Fruit fly (Drosophila melanogaster) whole organism, larva: ENCODE data around the gene Dip-B.

Source experiments
- noc ChIP-seq: fragments of 200-800 bp; sonication (Bioruptor generic); optimal IDR thresholded peaks from 3 replicates; lab custom pipeline; 2019; ENCODE audit warnings: missing biosample characterization, mild to moderate bottlenecking, missing genetic modification characterization, moderate library complexity

Gene Dip-B

DNA sequence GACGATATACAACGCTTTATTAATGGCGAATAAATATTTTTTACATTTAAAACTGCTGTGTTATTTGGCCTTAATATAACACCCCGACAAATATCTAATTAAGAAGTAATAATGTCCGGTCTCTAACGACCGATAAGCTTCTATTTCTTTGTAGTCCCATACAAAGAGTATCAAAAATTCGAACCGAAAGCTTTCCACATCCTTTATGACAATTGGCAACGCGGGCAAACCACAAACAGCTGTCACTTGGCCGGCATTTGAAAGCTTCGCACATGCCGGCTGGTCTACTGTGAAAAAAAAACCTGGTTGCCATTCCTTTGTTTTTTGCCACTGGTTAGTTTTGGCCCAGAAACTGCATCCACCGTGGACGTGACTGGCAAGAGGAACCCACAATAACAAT is at the start of gene Dip-B:
Gene Dip-B, plus strand, starts transcription at position 254 of the 400 bp plus-strand sequence.
- TF ChIP-seq noc (tag; lab: Kevin White, UChicago) = no peak

DNA sequence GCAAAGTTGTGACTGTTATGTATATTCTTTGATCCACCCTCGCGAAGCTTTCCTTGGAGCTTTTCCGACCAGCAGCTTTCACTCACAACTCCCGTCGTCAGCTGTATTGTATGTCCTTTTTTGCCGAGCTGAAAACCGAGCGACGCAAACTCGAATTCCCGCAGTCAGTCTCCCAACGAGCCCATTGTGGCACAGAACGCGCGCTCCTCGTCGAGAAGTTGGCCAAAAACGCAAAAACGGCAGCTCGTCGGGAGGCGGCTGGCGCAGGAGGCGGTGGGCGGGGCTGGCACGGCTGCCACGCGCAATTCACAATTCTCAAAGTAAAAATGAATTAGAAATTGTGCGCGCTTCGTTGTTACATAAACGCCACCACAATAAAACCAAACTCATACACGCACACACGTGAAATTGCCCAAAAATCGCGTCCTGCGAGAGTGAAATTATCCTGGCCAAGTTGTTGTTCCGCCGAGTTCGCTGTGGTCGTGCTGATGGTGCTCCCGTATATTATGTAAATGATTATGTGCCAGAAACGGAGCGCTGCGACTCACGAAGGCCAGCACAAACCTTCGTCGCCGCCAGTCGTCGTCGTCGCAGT is 46.7 kb upstream of the Dip-B start:
- no peak for TF ChIP-seq noc (tag; lab: Kevin White, UChicago)

- TF ChIP-seq noc (tag; lab: Kevin White, UChicago) = no peak
These were observed 35.9 kb upstream of the Dip-B start for dm6 chr3R:13746066-13746673.

- TF ChIP-seq noc (tag; lab: Kevin White, UChicago) = no peak
These were observed 20.5 kb upstream of the Dip-B start for dm6 chr3R:13761563-13761962.

DNA sequence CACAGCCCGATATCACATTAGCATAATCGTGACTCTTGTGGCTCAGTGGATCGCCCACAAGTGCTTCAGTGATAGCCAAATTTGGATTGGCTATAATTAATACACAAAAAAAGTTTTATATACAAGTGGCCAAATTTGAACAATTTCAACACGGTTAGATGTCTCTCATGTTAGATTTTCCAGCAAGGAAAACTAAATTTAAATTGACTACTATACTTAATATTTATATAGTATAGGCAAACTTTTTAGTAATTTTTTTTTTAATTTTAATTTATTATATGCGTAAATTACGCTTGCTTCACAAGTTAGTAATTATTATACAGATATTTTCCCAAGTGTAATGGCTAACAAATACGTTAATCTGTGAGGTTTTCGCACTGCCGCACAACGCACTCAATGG is 17.1 kb upstream of the Dip-B start:
- no peak for TF ChIP-seq noc (tag; lab: Kevin White, UChicago)

DNA sequence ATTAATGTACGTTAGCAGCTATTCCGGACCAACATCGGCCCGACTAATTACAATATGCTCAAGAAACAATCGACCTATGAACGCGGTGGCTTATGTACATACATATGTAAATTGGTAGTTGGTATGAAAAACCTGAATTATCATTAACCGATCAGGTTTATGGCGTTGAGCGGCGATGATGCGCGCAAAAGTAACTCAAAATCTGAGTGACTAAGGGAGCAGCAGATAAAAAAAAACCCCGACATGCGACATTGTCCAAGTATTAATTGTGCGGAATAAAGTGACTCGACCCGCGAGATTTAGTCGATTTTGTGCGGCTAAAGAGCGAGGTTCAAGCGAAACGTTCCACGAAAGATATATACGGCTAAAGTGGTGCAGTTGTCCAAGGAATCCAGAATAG is 16.6 kb upstream of the Dip-B start, which contains the start of gene CG9312:
Gene CG9312, plus strand, starts transcription at position 301 of the 400 bp plus-strand sequence.
- no peak for TF ChIP-seq noc (tag; lab: Kevin White, UChicago)

DNA sequence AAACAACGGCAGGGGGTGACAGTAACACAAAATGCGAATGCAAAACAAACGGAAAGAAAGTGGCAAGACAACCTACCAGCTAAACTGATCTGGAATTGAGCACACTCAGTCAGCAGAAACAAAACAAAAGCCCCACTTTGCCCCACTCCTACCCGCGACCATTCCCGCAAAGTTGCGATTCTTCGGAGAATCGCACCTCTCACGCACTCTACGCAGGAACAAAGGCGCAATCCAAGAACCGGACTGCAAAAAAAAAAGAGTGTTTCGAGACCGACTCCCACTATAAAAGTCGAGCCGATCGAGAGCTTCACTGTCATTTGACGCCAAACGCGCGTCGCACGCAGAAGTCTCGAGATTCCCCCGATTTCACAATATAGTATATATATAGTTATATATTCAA is 14.8 kb upstream of the Dip-B start, which contains the start of gene Cht5:
Gene Cht5, plus strand, starts transcription at position 311 of the 400 bp plus-strand sequence.
- TF ChIP-seq noc (tag; lab: Kevin White, UChicago) = no peak

dm6 chr3R:13771195-13771594 is 10.9 kb upstream of the Dip-B start, which contains the start of gene CG9297:
Gene CG9297 (plus strand): TSS chr3R:13771495.
- no peak for TF ChIP-seq noc (tag; lab: Kevin White, UChicago)

- no peak for TF ChIP-seq noc (tag; lab: Kevin White, UChicago)
These were observed 8.7 kb upstream of the Dip-B start for dm6 chr3R:13773350-13773749.

- TF ChIP-seq noc (tag; lab: Kevin White, UChicago) = no peak
These were observed 2.8 kb upstream of the Dip-B start, which contains the start of the genes CG42375 and CG9288 for dm6 chr3R:13779241-13779683. Gene CG42375 (plus strand): TSS chr3R:13779624. Gene CG9288 (plus strand): TSS chr3R:13779624.

dm6 chr3R:13780769-13781168 is 1.3 kb upstream of the Dip-B start, which contains the start of gene CG9286:
Gene CG9286 (plus strand): TSS chr3R:13780964.
- TF ChIP-seq noc (tag; lab: Kevin White, UChicago) = no peak

dm6 chr3R:13782578-13782977 is 490 bp downstream of the Dip-B start:
- no peak for TF ChIP-seq noc (tag; lab: Kevin White, UChicago)

dm6 chr3R:13783397-13783796 is 1.3 kb downstream of the Dip-B start:
- TF ChIP-seq noc (tag; lab: Kevin White, UChicago) = no peak

DNA sequence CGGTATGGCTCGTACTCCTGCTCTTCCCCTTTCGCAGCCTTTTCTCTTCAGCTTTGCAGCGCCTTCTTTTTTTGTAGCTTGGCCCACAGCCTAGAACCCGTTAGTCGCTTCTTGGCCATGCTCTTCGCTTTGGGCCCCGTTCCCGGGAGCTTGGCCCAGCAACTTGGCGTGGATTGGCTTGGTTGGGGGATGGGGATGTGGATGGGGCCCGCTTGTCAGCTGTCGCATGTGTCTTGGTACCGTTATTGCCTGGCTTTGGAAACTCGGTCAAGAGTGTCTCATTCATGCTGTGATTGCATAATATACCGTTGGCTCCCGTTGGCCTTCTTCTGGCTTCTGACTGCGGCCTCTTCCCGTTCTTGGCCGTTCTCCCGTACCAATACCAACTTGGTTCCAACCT is 3.8 kb downstream of the Dip-B start:
- no peak for TF ChIP-seq noc (tag; lab: Kevin White, UChicago)

dm6 chr3R:13788224-13788623 is 6.1 kb downstream of the Dip-B start:
- no peak for TF ChIP-seq noc (tag; lab: Kevin White, UChicago)

dm6 chr3R:13788672-13789071 is 6.6 kb downstream of the Dip-B start:
- no peak for TF ChIP-seq noc (tag; lab: Kevin White, UChicago)
